Worm (Caenorhabditis elegans) whole organism, late embryonic: ENCODE measurements around the gene math-3.

Experiments used
- C08G9.2 ChIP-seq: sonication (generic microtip); optimal IDR thresholded peaks from 2 replicates; lab custom pipeline; 2016; ENCODE audit warnings: mild to moderate bottlenecking, missing genetic modification characterization, moderate library complexity, missing compliant biosample characterization
- C38D4.7 ChIP-seq: fragments of 200-800 bp; sonication (Bioruptor generic); optimal IDR thresholded peaks from 2 replicates; lab custom pipeline; 2018; ENCODE audit warnings: mild to moderate bottlenecking, missing genetic modification characterization, moderate library complexity, missing compliant biosample characterization
- F13H6.1 ChIP-seq: sonication (generic microtip); optimal IDR thresholded peaks from 2 replicates; lab custom pipeline; 2016; ENCODE audit warnings: missing genetic modification characterization, missing compliant biosample characterization
- T23F11.4 ChIP-seq: fragments of 200-800 bp; sonication (Bioruptor generic); optimal IDR thresholded peaks from 2 replicates; lab custom pipeline; 2018; ENCODE audit warnings: mild to moderate bottlenecking, missing genetic modification characterization, missing compliant biosample characterization
- Y22D7AL.16 ChIP-seq: sonication (generic microtip); optimal IDR thresholded peaks from 2 replicates; lab custom pipeline; 2016; ENCODE audit warnings: missing genetic modification characterization, missing compliant biosample characterization
- ahr-1 ChIP-seq: sonication (generic microtip); optimal IDR thresholded peaks from 2 replicates; lab custom pipeline; 2016; ENCODE audit warnings: missing genetic modification characterization, missing compliant biosample characterization
- ama-1 ChIP-seq: fragments of 150-350 bp; optimal IDR thresholded peaks from 2 replicates; lab custom pipeline; 2014
- ceh-14 ChIP-seq: sonication (generic microtip); optimal IDR thresholded peaks from 2 replicates; lab custom pipeline; 2016; ENCODE audit warnings: missing genotype, missing genetic modification characterization, missing compliant biosample characterization
- ceh-18 ChIP-seq: sonication (generic microtip); optimal IDR thresholded peaks from 2 replicates; lab custom pipeline; 2016; ENCODE audit warnings: missing genetic modification characterization, missing compliant biosample characterization
- ceh-2 ChIP-seq: sonication (generic microtip); optimal IDR thresholded peaks from 2 replicates; lab custom pipeline; 2016; ENCODE audit warnings: missing genotype, missing genetic modification characterization, missing compliant biosample characterization
- ceh-22 ChIP-seq: sonication (generic microtip); optimal IDR thresholded peaks from 2 replicates; lab custom pipeline; 2017; ENCODE audit warnings: missing biosample characterization, missing genetic modification characterization
- ceh-24 ChIP-seq: sonication (generic microtip); optimal IDR thresholded peaks from 2 replicates; lab custom pipeline; 2016; ENCODE audit warnings: mild to moderate bottlenecking, missing genetic modification characterization, missing compliant biosample characterization
- ceh-30 ChIP-seq: fragments of 150-350 bp; optimal IDR thresholded peaks from 2 replicates; lab custom pipeline; 2014; ENCODE audit warnings: missing biosample characterization, missing genetic modification characterization
- ceh-34 ChIP-seq: sonication (generic microtip); optimal IDR thresholded peaks from 2 replicates; lab custom pipeline; 2016; ENCODE audit warnings: mild to moderate bottlenecking, missing genetic modification characterization, missing compliant biosample characterization
- ceh-45 ChIP-seq: fragments of 200-800 bp; sonication (Bioruptor generic); IDR thresholded peaks from 2 replicates; pipeline ENCODE4 v1.3.6; 2022; ENCODE audit warnings: missing genetic modification reagents, missing genetic modification characterization, missing compliant biosample characterization
- ceh-9 ChIP-seq: sonication (generic microtip); optimal IDR thresholded peaks from 2 replicates; lab custom pipeline; 2016; ENCODE audit warnings: mild to moderate bottlenecking, missing genetic modification characterization, inconsistent platforms, missing compliant biosample characterization
- che-1 ChIP-seq: sonication (generic microtip); optimal IDR thresholded peaks from 2 replicates; lab custom pipeline; 2016; ENCODE audit warnings: mild to moderate bottlenecking, missing genetic modification characterization, missing compliant biosample characterization
- dmd-4 ChIP-seq: sonication (generic microtip); optimal IDR thresholded peaks from 2 replicates; lab custom pipeline; 2016; ENCODE audit warnings: borderline replicate concordance, missing genetic modification characterization, missing compliant biosample characterization
- dve-1 ChIP-seq: sonication (generic microtip); optimal IDR thresholded peaks from 2 replicates; lab custom pipeline; 2017; ENCODE audit warnings: antibody characterized with exemption, mild to moderate bottlenecking, missing genetic modification characterization, missing compliant biosample characterization
- elt-4 ChIP-seq: sonication (generic microtip); optimal IDR thresholded peaks from 2 replicates; lab custom pipeline; 2016; ENCODE audit warnings: missing genetic modification characterization, missing compliant biosample characterization
- fax-1 ChIP-seq: sonication (generic microtip); optimal IDR thresholded peaks from 2 replicates; lab custom pipeline; 2016; ENCODE audit warnings: missing genotype, missing genetic modification characterization, missing compliant biosample characterization
- fkh-10 ChIP-seq: fragments of 150-350 bp; optimal IDR thresholded peaks from 2 replicates; lab custom pipeline; 2014; ENCODE audit warnings: missing biosample characterization, missing genetic modification reagents, missing genetic modification characterization
- fkh-6 ChIP-seq: sonication (generic microtip); optimal IDR thresholded peaks from 2 replicates; lab custom pipeline; 2016; ENCODE audit warnings: missing genetic modification characterization, missing compliant biosample characterization
- gmeb-2 ChIP-seq: sonication (generic microtip); optimal IDR thresholded peaks from 2 replicates; lab custom pipeline; 2016; ENCODE audit warnings: missing genetic modification characterization, inconsistent platforms, missing compliant biosample characterization
- hlh-15 ChIP-seq: sonication (generic microtip); optimal IDR thresholded peaks from 2 replicates; lab custom pipeline; 2016; ENCODE audit warnings: missing genetic modification characterization, missing compliant biosample characterization
- hlh-6 ChIP-seq: sonication (generic microtip); optimal IDR thresholded peaks from 2 replicates; lab custom pipeline; 2016; ENCODE audit warnings: missing genotype, missing genetic modification characterization, missing compliant biosample characterization
- hlh-8 ChIP-seq: sonication (generic microtip); optimal IDR thresholded peaks from 2 replicates; lab custom pipeline; 2016; ENCODE audit warnings: missing genotype, missing genetic modification characterization, missing compliant biosample characterization
- lim-6 ChIP-seq: sonication (generic microtip); optimal IDR thresholded peaks from 2 replicates; lab custom pipeline; 2016; ENCODE audit warnings: missing genetic modification characterization, missing compliant biosample characterization
- lin-11 ChIP-seq: fragments of 200-800 bp; sonication (Bioruptor generic); optimal IDR thresholded peaks from 2 replicates; lab custom pipeline; 2018; ENCODE audit warnings: mild to moderate bottlenecking, missing genetic modification characterization, missing compliant biosample characterization
- mec-3 ChIP-seq: sonication (generic microtip); optimal IDR thresholded peaks from 2 replicates; lab custom pipeline; 2016; ENCODE audit warnings: borderline replicate concordance, missing genetic modification characterization, missing compliant biosample characterization
- nhr-11 ChIP-seq: fragments of 150-350 bp; optimal IDR thresholded peaks from 2 replicates; lab custom pipeline; 2014; ENCODE audit warnings: missing biosample characterization, missing genetic modification characterization
- pat-9 ChIP-seq: fragments of 200-800 bp; sonication (Bioruptor generic); optimal IDR thresholded peaks from 2 replicates; lab custom pipeline; 2018; ENCODE audit warnings: mild to moderate bottlenecking, missing genetic modification characterization, moderate library complexity, missing compliant biosample characterization
- pax-1 ChIP-seq: fragments of 150-350 bp; optimal IDR thresholded peaks from 2 replicates; lab custom pipeline; 2014; ENCODE audit warnings: missing biosample characterization, missing genetic modification characterization
- pha-4 ChIP-seq: fragments of 150-350 bp; optimal IDR thresholded peaks from 2 replicates; lab custom pipeline; 2018; ENCODE audit warnings: missing biosample characterization, missing genetic modification reagents, missing genetic modification characterization
- pros-1 ChIP-seq: fragments of 150-350 bp; optimal IDR thresholded peaks from 2 replicates; lab custom pipeline; 2014; ENCODE audit warnings: missing biosample characterization, missing genetic modification reagents, missing genetic modification characterization
- ref-2 ChIP-seq: sonication (generic microtip); optimal IDR thresholded peaks from 2 replicates; lab custom pipeline; 2016; ENCODE audit warnings: missing genetic modification characterization, missing compliant biosample characterization
- sox-2 ChIP-seq: fragments of 200-800 bp; sonication (Bioruptor generic); IDR thresholded peaks from 2 replicates; pipeline ENCODE4 v1.3.6; 2022; ENCODE audit warnings: missing genetic modification reagents, missing genetic modification characterization, missing compliant biosample characterization
- tbx-7 ChIP-seq: sonication (generic microtip); optimal IDR thresholded peaks from 2 replicates; lab custom pipeline; 2016; ENCODE audit warnings: missing genotype, missing genetic modification characterization, missing compliant biosample characterization
- unc-3 ChIP-seq, 2 experiments: fragments of 200-800 bp in 1 of 2; sonication (Bioruptor generic) in 1 of 2; sonication (generic microtip) in 1 of 2; conservative IDR thresholded peaks in 1 of 2; optimal IDR thresholded peaks in 1 of 2; 2 replicates each; pipeline versions ENCODE4 v1.3.6 to Lab custom; 2016 to 2022; ENCODE audit warnings: missing compliant biosample characterization in 2 of 2, missing genetic modification characterization in 2 of 2, missing genetic modification reagents in 1 of 2
- unc-55 ChIP-seq: sonication (generic microtip); optimal IDR thresholded peaks from 2 replicates; lab custom pipeline; 2017; ENCODE audit warnings: missing biosample characterization, missing genetic modification reagents, missing genetic modification characterization

The math-3 gene

ce11 chrII:1744183-1744582 is 27.7 kb upstream of the math-3 start, which contains the start of gene clec-19:
clec-19 (plus strand) TSS chrII:1744483.
- no peak for TF ChIP-seq lim-6 (tag; lab: Kevin White, UChicago)
- no peak for TF ChIP-seq ama-1 (lab: Kevin White, UChicago)
- TF ChIP-seq sox-2: no peak

DNA sequence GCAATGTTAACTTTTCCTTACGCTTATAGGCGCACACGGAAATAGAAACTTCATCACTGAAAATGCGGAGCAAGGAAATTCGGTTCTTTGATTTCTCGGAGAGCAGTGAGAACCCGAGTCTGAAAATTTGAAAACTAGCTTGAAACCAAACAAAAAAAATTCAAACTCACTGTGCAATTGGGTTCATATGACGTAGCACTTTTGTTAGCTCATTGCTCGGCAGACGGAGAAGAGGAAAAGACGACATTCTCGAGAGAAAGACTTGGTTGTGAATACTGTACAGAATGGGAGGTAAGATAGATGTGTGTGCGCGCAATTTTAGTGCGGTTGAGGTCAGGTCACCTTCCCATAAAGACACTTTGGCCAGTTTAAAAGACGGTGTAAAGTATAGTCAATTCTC is 21.5 kb upstream of the math-3 start, which contains the start of the genes F36H5.13 and F36H5.8:
Gene F36H5.13, minus strand, starts transcription at position 101 of the 400 bp plus-strand sequence.
Gene F36H5.8, minus strand, starts transcription at position 274 of the 400 bp plus-strand sequence.
- no peak for TF ChIP-seq fkh-10
- TF ChIP-seq pax-1: no peak
- no peak for TF ChIP-seq ref-2
- TF ChIP-seq dve-1 (tag; lab: Kevin White, UChicago): no peak
- TF ChIP-seq lin-11 (tag; lab: Kevin White, UChicago): no peak
- no peak for TF ChIP-seq ceh-18 (tag; lab: Kevin White, UChicago)
- no peak for TF ChIP-seq hlh-15 (tag; lab: Kevin White, UChicago)
- no peak for TF ChIP-seq unc-55 (GFP tag; lab: Kevin White, UChicago)
- no peak for TF ChIP-seq fax-1 (tag; lab: Kevin White, UChicago)
- no peak for TF ChIP-seq ceh-34 (tag; lab: Kevin White, UChicago)
- TF ChIP-seq C38D4.7: no peak
- no peak for TF ChIP-seq fkh-6 (tag; lab: Kevin White, UChicago)
- TF ChIP-seq, all 69 proteins: peak for 0

- TF ChIP-seq ceh-14 (tag; lab: Kevin White, UChicago): no peak
- TF ChIP-seq pat-9 (tag; lab: Kevin White, UChicago): no peak
- no peak for TF ChIP-seq ceh-34 (tag; lab: Kevin White, UChicago)
- TF ChIP-seq pha-4 (tag; lab: Kevin White, UChicago): no peak
- TF ChIP-seq Y22D7AL.16 (tag; lab: Kevin White, UChicago): no peak
- no peak for TF ChIP-seq unc-3 (GFP tag; conservative IDR thresholded peaks at IDR 0.05; lab: Robert Waterston, UW)
- no peak for TF ChIP-seq unc-3 (tag; optimal IDR thresholded peaks at IDR 0.05; lab: Kevin White, UChicago)
- TF ChIP-seq ceh-45 (GFP tag; lab: Robert Waterston, UW): no peak
- TF ChIP-seq dmd-4 (tag; lab: Kevin White, UChicago): no peak
- no peak for TF ChIP-seq nhr-11
- TF ChIP-seq F13H6.1: no peak
- TF ChIP-seq C08G9.2: no peak
- no peak for TF ChIP-seq ceh-22 (tag; lab: Kevin White, UChicago)
- TF ChIP-seq ceh-18 (tag; lab: Kevin White, UChicago): no peak
- TF ChIP-seq T23F11.4: no peak
- no peak for TF ChIP-seq C38D4.7
- no peak for TF ChIP-seq tbx-7
- TF ChIP-seq fkh-6 (tag; lab: Kevin White, UChicago): no peak
These were observed 18.9 kb upstream of the math-3 start, which contains the start of gene F36H5.9 for ce11 chrII:1752990-1753389. F36H5.9 (minus strand) TSS chrII:1753090.

ce11 chrII:1756072-1756471 is 15.8 kb upstream of the math-3 start, which contains the start of gene F36H5.17:
F36H5.17 (minus strand) TSS chrII:1756172.
- TF ChIP-seq ceh-24 (tag; lab: Kevin White, UChicago) (no peak), ceh-2 (tag; lab: Kevin White, UChicago) (no peak), nhr-11 (no peak), mec-3 (tag; lab: Kevin White, UChicago) (no peak), dve-1 (tag; lab: Kevin White, UChicago) (no peak), ceh-34 (tag; lab: Kevin White, UChicago) (no peak), pros-1 (tag; lab: Kevin White, UChicago) (no peak), ceh-22 (tag; lab: Kevin White, UChicago) (no peak), ceh-30 (tag; lab: Kevin White, UChicago) (no peak), ceh-9 (tag; lab: Kevin White, UChicago) (no peak), hlh-8 (no peak), hlh-6 (tag; lab: Kevin White, UChicago) (no peak), elt-4 (no peak), gmeb-2 (tag; lab: Kevin White, UChicago) (no peak), ahr-1 (tag; lab: Kevin White, UChicago) (no peak), che-1 (no peak)
- TF ChIP-seq, all 69 proteins: peak for 0
